Fruit fly (Drosophila melanogaster): ENCODE measurements around the gene nyo.

dm6 chr3R:31566738-31567137 lies 23.9 kb downstream of the nyo start:
- TF ChIP-seq psq (optimal IDR thresholded peaks at IDR 0.05): no peak
- no peak for TF ChIP-seq ttk (optimal IDR thresholded peaks at IDR 0.05)
